Worm (Caenorhabditis elegans): ENCODE data around the gene R10D12.7.

R10D12.7 gene

ce11 chrV:13949752-13950151, at the start of gene R10D12.7:
Gene R10D12.7 (plus strand): TSS chrV:13950052.
- no peak for TF ChIP-seq unc-62 (GFP tag; optimal IDR thresholded peaks at IDR 0.05)

- no peak for TF ChIP-seq unc-62 (GFP tag; optimal IDR thresholded peaks at IDR 0.05)
Observed at ce11 chrV:13902495-13902894, 47.4 kb upstream of the R10D12.7 start, which contains the start of gene C06B3.1. Gene C06B3.1 (plus strand): TSS chrV:13902795.

- no peak for TF ChIP-seq unc-62 (GFP tag; optimal IDR thresholded peaks at IDR 0.05)
Observed at ce11 chrV:13904446-13904845, 45.4 kb upstream of the R10D12.7 start, which contains the start of gene stdh-3. Gene stdh-3 (plus strand): TSS chrV:13904611.

ce11 chrV:13906166-13906565, 43.7 kb upstream of the R10D12.7 start, which contains the start of gene stdh-1:
Gene stdh-1 (plus strand): TSS chrV:13906492.
- no peak for TF ChIP-seq unc-62 (GFP tag; optimal IDR thresholded peaks at IDR 0.05)

ce11 chrV:13907557-13908104, 42.2 kb upstream of the R10D12.7 start:
- no peak for TF ChIP-seq unc-62 (GFP tag; optimal IDR thresholded peaks at IDR 0.05)

- no peak for TF ChIP-seq unc-62 (GFP tag; optimal IDR thresholded peaks at IDR 0.05)
Observed at ce11 chrV:13908120-13908915, 41.5 kb upstream of the R10D12.7 start.

ce11 chrV:13908916-13909176, 41.0 kb upstream of the R10D12.7 start, which contains the start of gene C06B3.6:
Gene C06B3.6 (minus strand): TSS chrV:13908967.
- TF ChIP-seq unc-62 (GFP tag; optimal IDR thresholded peaks at IDR 0.05), result no peak

ce11 chrV:13909400-13909799, 40.5 kb upstream of the R10D12.7 start, which contains the start of gene C06B3.7:
Gene C06B3.7 (plus strand): TSS chrV:13909686.
- no peak for TF ChIP-seq unc-62 (GFP tag; optimal IDR thresholded peaks at IDR 0.05)

ce11 chrV:13915390-13915789, 34.5 kb upstream of the R10D12.7 start, which contains the start of gene gcy-32:
Gene gcy-32 (minus strand): TSS chrV:13915490.
- no peak for TF ChIP-seq unc-62 (GFP tag; optimal IDR thresholded peaks at IDR 0.05)

- no peak for TF ChIP-seq unc-62 (GFP tag; optimal IDR thresholded peaks at IDR 0.05)
Observed at ce11 chrV:13916196-13916595, 33.7 kb upstream of the R10D12.7 start, which contains the start of gene str-252. Gene str-252 (plus strand): TSS chrV:13916496.

- TF ChIP-seq unc-62 (GFP tag; optimal IDR thresholded peaks at IDR 0.05), result no peak
Observed at ce11 chrV:13918341-13918740, 31.5 kb upstream of the R10D12.7 start, which contains the start of gene str-250. Gene str-250 (plus strand): TSS chrV:13918641.

- no peak for TF ChIP-seq unc-62 (GFP tag; optimal IDR thresholded peaks at IDR 0.05)
Observed at ce11 chrV:13920730-13921129, 29.1 kb upstream of the R10D12.7 start, which contains the start of gene srx-42. Gene srx-42 (plus strand): TSS chrV:13921030.

ce11 chrV:13923851-13924250, 26.0 kb upstream of the R10D12.7 start, which contains the start of gene srxa-11:
Gene srxa-11 (plus strand): TSS chrV:13924151.
- no peak for TF ChIP-seq unc-62 (GFP tag; optimal IDR thresholded peaks at IDR 0.05)

- TF ChIP-seq unc-62 (GFP tag; optimal IDR thresholded peaks at IDR 0.05), result no peak
Observed at ce11 chrV:13926398-13926797, 23.5 kb upstream of the R10D12.7 start, which contains the start of gene srxa-12. Gene srxa-12 (plus strand): TSS chrV:13926698.

ce11 chrV:13929503-13929902, 20.3 kb upstream of the R10D12.7 start, which contains the start of gene srxa-13:
Gene srxa-13 (plus strand): TSS chrV:13929803.
- no peak for TF ChIP-seq unc-62 (GFP tag; optimal IDR thresholded peaks at IDR 0.05)

ce11 chrV:13931225-13931624, 18.6 kb upstream of the R10D12.7 start, which contains the start of gene C06B3.16:
Gene C06B3.16 (plus strand): TSS chrV:13931525.
- no peak for TF ChIP-seq unc-62 (GFP tag; optimal IDR thresholded peaks at IDR 0.05)

ce11 chrV:13931952-13932351, 17.9 kb upstream of the R10D12.7 start:
- no peak for TF ChIP-seq unc-62 (GFP tag; optimal IDR thresholded peaks at IDR 0.05)
